Worm (Caenorhabditis elegans): ENCODE measurements around the gene odr-8.

Gene odr-8

DNA sequence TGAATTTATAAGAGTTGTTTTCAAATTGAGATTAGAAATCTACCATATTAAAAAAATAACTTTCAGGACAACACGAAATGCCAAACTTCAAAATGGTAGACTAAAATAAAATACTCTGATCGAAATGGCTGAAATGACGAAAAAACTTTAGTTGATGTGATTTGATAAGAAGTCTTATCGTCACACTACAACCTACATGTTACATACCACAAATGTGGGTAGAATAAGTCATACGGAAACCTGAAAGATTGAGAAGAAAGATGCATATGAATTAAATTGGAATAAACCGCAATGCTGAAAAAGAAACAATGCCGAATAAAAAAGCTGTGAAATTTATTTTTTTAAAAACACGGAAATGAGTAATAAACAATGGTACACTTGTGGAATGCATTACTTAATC lies 24.6 kb upstream of the odr-8 start:
- TF ChIP-seq daf-16 (GFP tag; optimal IDR thresholded peaks at IDR 0.05), result no peak
- TF ChIP-seq daf-16 (tag; optimal IDR thresholded peaks at IDR 0.05), result peak; percentile 3
- TF ChIP-seq Y105C5A.15 (GFP tag; IDR thresholded peaks at IDR 0.05), result no peak
- no peak for TF ChIP-seq ZK546.5 (tag; optimal IDR thresholded peaks at IDR 0.05)
- TF ChIP-seq Y5F2A.4 (GFP tag; optimal IDR thresholded peaks at IDR 0.05), result no peak
- TF ChIP-seq fos-1 (tag; optimal IDR thresholded peaks at IDR 0.05), result no peak
- no peak for TF ChIP-seq ama-1 (optimal IDR thresholded peaks at IDR 0.05)
- TF ChIP-seq pqm-1 (tag; optimal IDR thresholded peaks at IDR 0.05), result peak; percentile 18
- peak; percentile 99 for TF ChIP-seq nhr-28 (tag; optimal IDR thresholded peaks at IDR 0.05)
- TF ChIP-seq unc-62 (GFP tag; optimal IDR thresholded peaks at IDR 0.05 in 1 of 2), result peak in 1 of 2 experiments; percentile 50
- TF ChIP-seq unc-62 (tag; optimal IDR thresholded peaks at IDR 0.05), result no peak
- no peak for TF ChIP-seq F10B5.3 (tag; optimal IDR thresholded peaks at IDR 0.05)
- peak; percentile 77 for TF ChIP-seq aha-1 (tag)

DNA sequence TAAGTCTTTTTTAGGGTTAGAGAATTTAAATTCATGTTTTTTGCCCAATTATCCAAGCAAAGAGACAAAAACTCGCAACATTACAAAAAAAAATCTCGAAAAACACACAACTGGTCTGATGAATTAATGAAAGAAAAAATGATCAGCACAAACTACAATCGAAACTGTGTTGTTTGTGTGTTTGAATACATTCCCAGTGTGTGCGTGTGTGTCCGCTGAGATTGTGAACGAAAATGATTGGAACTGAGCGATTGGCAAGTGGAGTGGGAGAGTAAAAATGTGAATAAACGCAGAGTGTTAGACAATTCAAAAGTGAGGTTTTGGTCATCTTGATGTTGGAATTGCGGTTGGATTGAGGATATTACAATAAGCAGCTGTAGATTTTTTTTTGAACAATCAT lies 24.1 kb upstream of the odr-8 start:
- no peak for TF ChIP-seq nhr-102 (tag; optimal IDR thresholded peaks at IDR 0.05)
- no peak for TF ChIP-seq php-3 (GFP tag; IDR thresholded peaks at IDR 0.05)
- TF ChIP-seq lin-38 (GFP tag; IDR thresholded peaks at IDR 0.05), result no peak
- no peak for TF ChIP-seq nhr-76 (tag; optimal IDR thresholded peaks at IDR 0.05)
- TF ChIP-seq mes-2 (tag; optimal IDR thresholded peaks at IDR 0.05; ENCODE audit: poor library complexity, severe bottlenecking), result peak; percentile 60
- TF ChIP-seq jun-1 (tag; optimal IDR thresholded peaks at IDR 0.05), result no peak
- no peak for TF ChIP-seq mxl-3 (GFP tag; optimal IDR thresholded peaks at IDR 0.05)
- no peak for TF ChIP-seq F26F4.8 (GFP tag; conservative IDR thresholded peaks at IDR 0.05)
- TF ChIP-seq nhr-25 (tag; optimal IDR thresholded peaks at IDR 0.05; ENCODE audit: borderline replicate concordance, insufficient read depth), result no peak
- TF ChIP-seq daf-16 (GFP tag; optimal IDR thresholded peaks at IDR 0.05), result no peak
- TF ChIP-seq daf-16 (tag; optimal IDR thresholded peaks at IDR 0.05), result peak; percentile 39
- peak; percentile 99 for TF ChIP-seq nhr-28 (tag; optimal IDR thresholded peaks at IDR 0.05)
- no peak for TF ChIP-seq saeg-2 (GFP tag; IDR thresholded peaks at IDR 0.05)
- no peak for TF ChIP-seq tag-97 (GFP tag; IDR thresholded peaks at IDR 0.05)
- TF ChIP-seq aly-2 (tag; optimal IDR thresholded peaks at IDR 0.05), result no peak
- TF ChIP-seq unc-39 (tag; optimal IDR thresholded peaks at IDR 0.05), result no peak
- no peak for TF ChIP-seq dmd-8 (GFP tag; IDR thresholded peaks at IDR 0.05)
- TF ChIP-seq F44E2.7 (GFP tag; IDR thresholded peaks at IDR 0.05), result no peak
- TF ChIP-seq Y75B8A.6 (GFP tag; IDR thresholded peaks at IDR 0.05), result no peak
- no peak for TF ChIP-seq pha-4 (GFP tag; IDR thresholded peaks at IDR 0.05)
- no peak for TF ChIP-seq pha-4 (tag; optimal IDR thresholded peaks at IDR 0.05)
- TF ChIP-seq ctbp-1 (GFP tag; IDR thresholded peaks at IDR 0.05), result no peak
- no peak for TF ChIP-seq unc-62 (GFP tag; optimal IDR thresholded peaks at IDR 0.05 in 1 of 2)
- no peak for TF ChIP-seq unc-62 (tag; optimal IDR thresholded peaks at IDR 0.05)
- no peak for TF ChIP-seq spr-1 (tag; optimal IDR thresholded peaks at IDR 0.05)
- no peak for TF ChIP-seq dmd-6 (GFP tag; IDR thresholded peaks at IDR 0.05)
- no peak for TF ChIP-seq dve-1 (tag; optimal IDR thresholded peaks at IDR 0.05; ENCODE audit: insufficient read depth)
- TF ChIP-seq sdz-12 (GFP tag; optimal IDR thresholded peaks at IDR 0.05), result no peak
- TF ChIP-seq pqm-1 (tag; optimal IDR thresholded peaks at IDR 0.05), result no peak
- no peak for TF ChIP-seq mep-1 (tag; optimal IDR thresholded peaks at IDR 0.05)
- TF ChIP-seq hlh-11 (tag; optimal IDR thresholded peaks at IDR 0.05), result peak; percentile 6
- TF ChIP-seq lin-13 (GFP tag; optimal IDR thresholded peaks at IDR 0.05), result no peak
- no peak for TF ChIP-seq nhr-111 (GFP tag; optimal IDR thresholded peaks at IDR 0.05)
- no peak for TF ChIP-seq ama-1 (optimal IDR thresholded peaks at IDR 0.05)
- TF ChIP-seq lin-29 (GFP tag; IDR thresholded peaks at IDR 0.05), result no peak

DNA sequence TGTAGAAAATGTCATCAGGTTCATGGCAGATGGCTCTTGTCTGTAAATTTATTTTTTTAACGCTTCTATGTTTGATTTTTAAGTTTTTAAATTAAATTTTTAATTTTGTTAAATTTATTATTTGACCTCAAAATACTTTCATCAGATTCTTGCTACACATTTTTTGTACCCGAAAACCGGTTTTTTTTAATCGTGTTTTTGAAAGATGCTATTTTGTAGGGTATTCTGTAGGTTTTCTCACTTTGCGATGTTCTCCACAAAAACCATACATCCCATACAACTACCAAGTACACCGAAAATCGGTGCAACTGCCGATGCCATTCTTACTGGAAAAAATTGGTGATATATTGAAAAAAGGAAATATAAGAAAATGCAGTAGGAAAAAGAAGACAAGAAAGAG lies 23.4 kb upstream of the odr-8 start, which contains the start of gene nstp-2:
TSS of gene nstp-2 (minus strand) at position 326 of the 400 bp plus-strand sequence.
- TF ChIP-seq nhr-28 (tag; optimal IDR thresholded peaks at IDR 0.05), result peak; percentile 86
- TF ChIP-seq ceh-44 (GFP tag; IDR thresholded peaks at IDR 0.05), result no peak
- TF ChIP-seq lin-29 (GFP tag; IDR thresholded peaks at IDR 0.05), result no peak
- TF ChIP-seq F44E2.7 (GFP tag; IDR thresholded peaks at IDR 0.05), result no peak
